Fruit fly (Drosophila melanogaster): ENCODE measurements around the gene CG17544.

CG17544 gene

dm6 chr2L:19361632-19362142, 36.6 kb downstream of the CG17544 start (continued):
- TF ChIP-seq sc (optimal IDR thresholded peaks at IDR 0.05) (no peak), sc (GFP tag; optimal IDR thresholded peaks at IDR 0.05) (no peak), Mad (GFP tag; optimal IDR thresholded peaks at IDR 0.05) (no peak), dmrt11E (tag; optimal IDR thresholded peaks at IDR 0.05) (peak; percentile 37), MESR4 (GFP tag; optimal IDR thresholded peaks at IDR 0.05) (no peak), Drgx (GFP tag; IDR thresholded peaks at IDR 0.05) (peak; percentile 53; the same call in 1 of the 2 replicates), Oaz (GFP tag; IDR thresholded peaks at IDR 0.05) (no peak), CG16863 (GFP tag; optimal IDR thresholded peaks at IDR 0.05) (no peak), nom (GFP tag; optimal IDR thresholded peaks at IDR 0.05) (peak; percentile 16), CG10979 (tag; optimal IDR thresholded peaks at IDR 0.05) (peak; percentile 21), danr (GFP tag; IDR thresholded peaks at IDR 0.05) (no peak), sd (tag; optimal IDR thresholded peaks at IDR 0.05) (peak; percentile 67), Sin3A (optimal IDR thresholded peaks at IDR 0.05) (no peak), so (GFP tag; IDR thresholded peaks at IDR 0.05) (no peak), CG9609 (GFP tag; optimal IDR thresholded peaks at IDR 0.05) (no peak), HLH4C (GFP tag; IDR thresholded peaks at IDR 0.05; ENCODE audit: partially characterized antibody) (no peak), CG4424 (GFP tag; optimal IDR thresholded peaks at IDR 0.05) (peak; percentile 4), en (GFP tag; optimal IDR thresholded peaks at IDR 0.05) (no peak), pum (GFP tag; optimal IDR thresholded peaks at IDR 0.05) (no peak), CG11504 (tag; optimal IDR thresholded peaks at IDR 0.05) (peak; percentile 40), fru (optimal IDR thresholded peaks at IDR 0.05) (no peak), Hr78 (GFP tag; optimal IDR thresholded peaks at IDR 0.05) (no peak), CG10654 (GFP tag; optimal IDR thresholded peaks at IDR 0.05) (no peak), Xbp1 (GFP tag; optimal IDR thresholded peaks at IDR 0.05) (no peak), E2f2 (GFP tag; IDR thresholded peaks at IDR 0.05) (no peak), CG15011 (GFP tag; optimal IDR thresholded peaks at IDR 0.05) (no peak), hbn (GFP tag; IDR thresholded peaks at IDR 0.05; ENCODE audit: partially characterized antibody) (no peak), CG8388 (GFP tag; optimal IDR thresholded peaks at IDR 0.05) (no peak), kay (GFP tag; optimal IDR thresholded peaks at IDR 0.05) (no peak), CG17361 (GFP tag; IDR thresholded peaks at IDR 0.05) (no peak), CG8359 (GFP tag; optimal IDR thresholded peaks at IDR 0.05; ENCODE audit: borderline replicate concordance) (no peak), Hr51 (GFP tag; optimal IDR thresholded peaks at IDR 0.05) (peak in 1 of 2 experiments; percentile 1), CG18476 (GFP tag; optimal IDR thresholded peaks at IDR 0.05) (no peak), CG31441 (GFP tag; IDR thresholded peaks at IDR 0.05) (0 out of 2 replicates have a peak, but pooled peaks have one; percentile 8), chif (GFP tag; optimal IDR thresholded peaks at IDR 0.05) (no peak), repo (GFP tag; optimal IDR thresholded peaks at IDR 0.05) (no peak), luna (GFP tag; optimal IDR thresholded peaks at IDR 0.05) (no peak), onecut (GFP tag; IDR thresholded peaks at IDR 0.05) (no peak), CG15269 (tag; optimal IDR thresholded peaks at IDR 0.05) (no peak), tup (GFP tag; optimal IDR thresholded peaks at IDR 0.05) (no peak), CG14050 (GFP tag; IDR thresholded peaks at IDR 0.05) (no peak), corto (GFP tag; optimal IDR thresholded peaks at IDR 0.05) (peak; percentile 19), Ada2b (GFP tag; IDR thresholded peaks at IDR 0.05) (no peak), CG18262 (tag; optimal IDR thresholded peaks at IDR 0.05) (peak; percentile 23), CG6254 (GFP tag; optimal IDR thresholded peaks at IDR 0.05) (no peak), CG9215 (GFP tag; IDR thresholded peaks at IDR 0.05) (no peak), CG9437 (GFP tag; optimal IDR thresholded peaks at IDR 0.05) (no peak), Taf1 (GFP tag; IDR thresholded peaks at IDR 0.05) (no peak), ftz-f1 (GFP tag; optimal IDR thresholded peaks at IDR 0.05) (no peak), CG2202 (tag; optimal IDR thresholded peaks at IDR 0.05) (no peak), CG7987 (GFP tag; optimal IDR thresholded peaks at IDR 0.05) (no peak), CG11560 (tag; IDR thresholded peaks at IDR 0.05) (no peak)
